Worm (Caenorhabditis elegans) whole organism, midembryonic: Measurements from ENCODE around the gene F17H10.2.

Experiments
- T22C8.4 ChIP-seq: fragments of 200-800 bp; sonication (Bioruptor generic); IDR thresholded peaks from 2 replicates; pipeline ENCODE4 v1.3.6; 2022; ENCODE audit warnings: missing genetic modification characterization, missing compliant biosample characterization
- cog-1 ChIP-seq: sonication (generic microtip); optimal IDR thresholded peaks from 2 replicates; lab custom pipeline; 2016; ENCODE audit warnings: missing genetic modification characterization, missing compliant biosample characterization
- flt-1 ChIP-seq: fragments of 200-800 bp; sonication (Bioruptor generic); IDR thresholded peaks from 2 replicates; pipeline ENCODE4 v1.3.6; 2022; ENCODE audit warnings: missing genetic modification characterization, missing compliant biosample characterization
- klf-2 ChIP-seq: fragments of 200-800 bp; sonication (Bioruptor generic); conservative IDR thresholded peaks from 2 replicates; pipeline ENCODE4 v1.3.6; 2022; ENCODE audit warnings: missing genetic modification reagents, missing genetic modification characterization, missing compliant biosample characterization
- med-1 ChIP-seq: sonication (generic microtip); optimal IDR thresholded peaks from 2 replicates; lab custom pipeline; 2017; ENCODE audit warnings: missing genetic modification characterization, mild to moderate bottlenecking, missing compliant biosample characterization, antibody characterized with exemption, missing genetic modification reagents; ENCODE audit not compliant: insufficient read depth
- ref-1 ChIP-seq: fragments of 200-800 bp; sonication (Bioruptor generic); conservative IDR thresholded peaks from 2 replicates; pipeline ENCODE4 v1.3.6; 2022; ENCODE audit warnings: missing genetic modification reagents, missing genetic modification characterization, missing compliant biosample characterization
- tab-1 ChIP-seq: fragments of 200-800 bp; sonication (Bioruptor generic); IDR thresholded peaks from 2 replicates; pipeline ENCODE4 v1.3.6; 2022; ENCODE audit warnings: missing genetic modification characterization, missing compliant biosample characterization
- ztf-23 ChIP-seq: fragments of 200-800 bp; sonication (Bioruptor generic); IDR thresholded peaks from 2 replicates; pipeline ENCODE4 v1.3.6; 2022; ENCODE audit warnings: missing genetic modification reagents, missing genetic modification characterization, missing compliant biosample characterization
- ztf-29 ChIP-seq: fragments of 200-800 bp; sonication (Bioruptor generic); IDR thresholded peaks from 2 replicates; pipeline ENCODE4 v1.3.6; 2022; ENCODE audit warnings: missing genetic modification reagents, missing genetic modification characterization, missing compliant biosample characterization

ce11 chrX:13077872-13078271 is 35.7 kb upstream of the F17H10.2 start, which contains the start of gene K03A11.4:
- TF ChIP-seq T22C8.4 (GFP tag; lab: Robert Waterston, UW) (no peak), ref-1 (no peak), ztf-23 (GFP tag; lab: Robert Waterston, UW) (no peak), flt-1 (GFP tag; lab: Robert Waterston, UW) (no peak), med-1 (GFP tag; lab: Kevin White, UChicago) (no peak), tab-1 (no peak), cog-1 (tag; lab: Kevin White, UChicago) (no peak), ztf-29 (no peak), klf-2 (GFP tag; lab: Robert Waterston, UW) (no peak)
